Fruit fly (Drosophila melanogaster) whole organism, embryonic: ENCODE data around the gene CG43294.

Experiments
- CG10147 ChIP-seq: fragments of 200-800 bp; sonication (Bioruptor generic); optimal IDR thresholded peaks from 2 replicates; lab custom pipeline; 2019; ENCODE audit warnings: missing biosample characterization, mild to moderate bottlenecking, missing genetic modification characterization, moderate library complexity
- CG10366 ChIP-seq: fragments of 200-800 bp; sonication (Bioruptor generic); IDR thresholded peaks from 2 replicates; pipeline ENCODE4 v1.3.6; 2022; ENCODE audit warnings: missing biosample characterization, missing genetic modification characterization
- CG10543 ChIP-seq: fragments of 200-800 bp; sonication (Bioruptor generic); optimal IDR thresholded peaks from 3 replicates; lab custom pipeline; 2017; ENCODE audit warnings: missing biosample characterization, mild to moderate bottlenecking, missing genetic modification characterization, moderate library complexity
- CG13624 ChIP-seq: fragments of 200-800 bp; sonication (Bioruptor generic); optimal IDR thresholded peaks from 2 replicates; lab custom pipeline; 2016; ENCODE audit warnings: missing biosample characterization, missing genetic modification characterization
- CG15601 ChIP-seq: fragments of 200-800 bp; sonication (Bioruptor generic); optimal IDR thresholded peaks from 3 replicates; lab custom pipeline; 2019; ENCODE audit warnings: missing biosample characterization, mild to moderate bottlenecking, missing genetic modification characterization, moderate library complexity
- CG17802 ChIP-seq: fragments of 200-800 bp; sonication (Bioruptor generic); optimal IDR thresholded peaks from 2 replicates; lab custom pipeline; 2018; ENCODE audit warnings: missing biosample characterization, mild to moderate bottlenecking, missing genetic modification characterization, moderate library complexity
- CG17829 ChIP-seq: fragments of 200-800 bp; optimal IDR thresholded peaks from 2 replicates; lab custom pipeline; 2019; ENCODE audit warnings: missing biosample characterization, mild to moderate bottlenecking, missing genetic modification characterization, moderate library complexity
- CG1792 ChIP-seq: fragments of 200-800 bp; sonication (Bioruptor generic); optimal IDR thresholded peaks from 2 replicates; lab custom pipeline; 2016; ENCODE audit warnings: missing biosample characterization, missing genetic modification characterization
- CG32772 ChIP-seq: fragments of 200-800 bp; sonication (Bioruptor generic); IDR thresholded peaks from 2 replicates; pipeline ENCODE4 v1.3.6; 2022; ENCODE audit warnings: missing biosample characterization, missing genetic modification characterization
- CG34376 ChIP-seq: fragments of 200-800 bp; sonication (Bioruptor generic); optimal IDR thresholded peaks from 2 replicates; lab custom pipeline; 2018; ENCODE audit warnings: missing biosample characterization, mild to moderate bottlenecking, missing genetic modification characterization
- CG4328 ChIP-seq: fragments of 200-800 bp; sonication (Bioruptor generic); optimal IDR thresholded peaks from 3 replicates; lab custom pipeline; 2017; ENCODE audit warnings: missing biosample characterization, missing genetic modification reagents, missing genetic modification characterization
- CG43689 ChIP-seq: fragments of 200-800 bp; sonication (Bioruptor generic); IDR thresholded peaks from 2 replicates; pipeline ENCODE4 v1.3.6; 2022; ENCODE audit warnings: missing biosample characterization, missing genetic modification characterization
- CG4820 ChIP-seq: fragments of 200-800 bp; sonication (Bioruptor generic); optimal IDR thresholded peaks from 3 replicates; lab custom pipeline; 2016; ENCODE audit warnings: missing biosample characterization, missing genetic modification characterization
- Chrac-16 ChIP-seq: fragments of 200-800 bp; sonication (Bioruptor generic); optimal IDR thresholded peaks from 3 replicates; lab custom pipeline; 2016; ENCODE audit warnings: missing biosample characterization, missing genetic modification characterization
- D19B ChIP-seq: fragments of 200-800 bp; sonication (Bioruptor generic); optimal IDR thresholded peaks from 2 replicates; lab custom pipeline; 2017; ENCODE audit warnings: missing biosample characterization, mild to moderate bottlenecking, missing genetic modification characterization
- Dp ChIP-seq: fragments of 200-800 bp; sonication (Bioruptor generic); optimal IDR thresholded peaks from 2 replicates; lab custom pipeline; 2018; ENCODE audit warnings: missing biosample characterization, mild to moderate bottlenecking, missing genetic modification characterization, moderate library complexity
- Hey ChIP-seq: fragments of 200-800 bp; sonication (Bioruptor generic); optimal IDR thresholded peaks from 3 replicates; lab custom pipeline; 2018; ENCODE audit warnings: missing biosample characterization, mild to moderate bottlenecking, missing genetic modification characterization
- Lim3 ChIP-seq: fragments of 200-800 bp; sonication (Bioruptor generic); IDR thresholded peaks from 2 replicates; pipeline ENCODE4 v1.3.6; 2022; ENCODE audit warnings: missing biosample characterization, missing genetic modification characterization
- MESR4 ChIP-seq: fragments of 200-800 bp; sonication (Bioruptor generic); optimal IDR thresholded peaks from 2 replicates; lab custom pipeline; 2018; ENCODE audit warnings: missing biosample characterization, mild to moderate bottlenecking, missing genetic modification characterization, moderate library complexity
- Pdp1 ChIP-seq, 2 experiments: fragments of 200-800 bp; sonication (Bioruptor generic); optimal IDR thresholded peaks; 3 replicates each; lab custom pipeline; 2016; ENCODE audit warnings: missing biosample characterization in 2 of 2, missing genetic modification characterization in 2 of 2, mild to moderate bottlenecking in 1 of 2, moderate library complexity in 1 of 2
- Poxn ChIP-seq: fragments of 200-800 bp; sonication (Bioruptor generic); IDR thresholded peaks from 2 replicates; pipeline ENCODE4 v1.3.6; 2022; ENCODE audit warnings: missing biosample characterization, missing genetic modification characterization
- dysf ChIP-seq: fragments of 200-800 bp; sonication (Bioruptor generic); IDR thresholded peaks from 3 replicates; pipeline ENCODE4 v1.3.6; 2022; ENCODE audit warnings: missing biosample characterization, missing genetic modification characterization
- exex ChIP-seq: fragments of 200-800 bp; sonication (Bioruptor generic); optimal IDR thresholded peaks from 4 replicates; lab custom pipeline; 2018; ENCODE audit warnings: missing biosample characterization, mild to moderate bottlenecking, missing genetic modification characterization, moderate library complexity
- fd3F ChIP-seq: fragments of 200-800 bp; sonication (Bioruptor generic); optimal IDR thresholded peaks from 2 replicates; lab custom pipeline; 2018; ENCODE audit warnings: missing biosample characterization, mild to moderate bottlenecking, missing genetic modification characterization, moderate library complexity
- fru ChIP-seq: fragments of >200 bp; optimal IDR thresholded peaks from 2 replicates; lab custom pipeline; 2017
- gt ChIP-seq: fragments of 200-800 bp; sonication (Bioruptor generic); IDR thresholded peaks from 2 replicates; pipeline ENCODE4 v1.3.6; 2022; ENCODE audit warnings: missing biosample characterization, missing genetic modification characterization
- h ChIP-seq: fragments of >200 bp; optimal IDR thresholded peaks from 2 replicates; lab custom pipeline; 2017
- ham ChIP-seq: fragments of 200-800 bp; sonication (Bioruptor generic); IDR thresholded peaks from 2 replicates; pipeline ENCODE4 v1.3.6; 2022; ENCODE audit warnings: missing biosample characterization, missing genetic modification characterization
- hkb ChIP-seq, 2 experiments: fragments of 200-800 bp in 1 of 2; fragments of >200 bp in 1 of 2; sonication (Bioruptor generic) in 1 of 2; IDR thresholded peaks in 1 of 2; optimal IDR thresholded peaks in 1 of 2; 2 replicates each; pipeline versions ENCODE4 v1.3.6 to Lab custom; 2017 to 2022; ENCODE audit warnings: missing biosample characterization in 1 of 2, missing genetic modification characterization in 1 of 2
- ken ChIP-seq: fragments of 200-800 bp; sonication (Bioruptor generic); IDR thresholded peaks from 3 replicates; pipeline ENCODE4 v1.3.6; 2022; ENCODE audit warnings: missing biosample characterization, missing genetic modification characterization
- lmd ChIP-seq: fragments of 200-800 bp; sonication (Bioruptor generic); IDR thresholded peaks from 2 replicates; pipeline ENCODE4 v1.3.6; 2022; ENCODE audit warnings: missing biosample characterization, missing genetic modification characterization
- peb ChIP-seq: fragments of 200-800 bp; sonication (Bioruptor generic); IDR thresholded peaks from 2 replicates; pipeline ENCODE4 v1.3.6; 2022; ENCODE audit warnings: missing biosample characterization, missing genetic modification characterization
- pho ChIP-seq: fragments of 200-800 bp; sonication (Bioruptor generic); optimal IDR thresholded peaks from 2 replicates; lab custom pipeline; 2016; ENCODE audit warnings: missing biosample characterization, missing genetic modification characterization
- sens ChIP-seq: fragments of 200-800 bp; sonication (Bioruptor generic); peaks from one replicate; lab custom pipeline; 2016; ENCODE audit warnings: missing biosample characterization, missing genetic modification characterization
- sug ChIP-seq: fragments of 200-800 bp; optimal IDR thresholded peaks from 2 replicates; lab custom pipeline; 2019; ENCODE audit warnings: missing biosample characterization, mild to moderate bottlenecking, missing genetic modification characterization, moderate library complexity
- trh ChIP-seq: fragments of 200-800 bp; sonication (Bioruptor generic); optimal IDR thresholded peaks from 2 replicates; lab custom pipeline; 2016; ENCODE audit warnings: missing biosample characterization, missing genetic modification characterization

CG43294 gene

DNA sequence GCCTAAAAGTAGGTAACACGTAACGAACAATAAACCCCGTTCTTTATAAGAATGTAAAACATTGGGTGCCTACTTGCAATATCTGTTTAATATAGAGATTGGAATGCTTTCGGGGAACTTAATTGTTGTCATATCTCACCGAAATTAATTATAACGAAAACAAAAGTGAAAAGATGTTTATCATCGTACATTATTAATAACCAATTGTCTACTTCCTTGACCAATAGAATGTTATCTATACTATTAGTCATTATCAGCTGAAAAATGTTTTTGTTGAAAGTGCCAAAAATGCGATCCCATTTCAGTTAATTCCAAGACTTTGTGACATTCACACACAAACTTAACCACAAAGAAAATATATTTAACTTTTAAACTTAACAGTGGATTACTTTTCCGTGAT, 4.3 kb upstream of the CG43294 start, which contains the start of gene CG7248:
TSS of gene CG7248 (plus strand) at position 301 of the 400 bp plus-strand sequence.
- TF ChIP-seq exex (tag; lab: Kevin White, UChicago) (peak; percentile 70), Lim3 (GFP tag; lab: Robert Waterston, UW) (no peak)

- no peak for TF ChIP-seq MESR4
- TF ChIP-seq CG4820 (GFP tag; lab: Kevin White, UChicago) = no peak
- TF ChIP-seq fd3F (GFP tag; lab: Kevin White, UChicago) = no peak
- TF ChIP-seq CG10543 (GFP tag; lab: Kevin White, UChicago) = peak; percentile 53
- peak in 1 of 2 experiments; percentile 49 for TF ChIP-seq Pdp1 (GFP tag; optimal IDR thresholded peaks at IDR 0.05; lab: Kevin White, UChicago)
- peak; percentile 22 for TF ChIP-seq sug
- TF ChIP-seq lmd = no peak
- TF ChIP-seq CG13624 (GFP tag; lab: Kevin White, UChicago) = no peak
- TF ChIP-seq Poxn (GFP tag; lab: Robert Waterston, UW) = no peak
- TF ChIP-seq peb (GFP tag; lab: Robert Waterston, UW) = no peak
- TF ChIP-seq CG15601 (tag; lab: Kevin White, UChicago) = no peak
- TF ChIP-seq CG34376 (GFP tag; lab: Kevin White, UChicago) = peak; percentile 62
- TF ChIP-seq sens (GFP tag; lab: Kevin White, UChicago) = peak; percentile 21
- no peak for TF ChIP-seq ham (GFP tag; lab: Robert Waterston, UW)
- TF ChIP-seq Dp (GFP tag; lab: Kevin White, UChicago) = no peak
- TF ChIP-seq CG10147 (GFP tag; lab: Kevin White, UChicago) = no peak
- TF ChIP-seq CG4328 (GFP tag; lab: Kevin White, UChicago) = no peak
- 0 out of 3 replicates have a peak, but pooled peaks have one; percentile 25 for TF ChIP-seq dysf (GFP tag; lab: Robert Waterston, UW)
Observed at dm6 chr3L:11966104-11966503, 8.0 kb downstream of the CG43294 start, which contains the start of gene prc. TSS of gene prc (minus strand) at chr3L:11966131.

dm6 chr3L:11972879-11973278, 14.8 kb downstream of the CG43294 start, which contains the start of gene Muc68E:
TSS of gene Muc68E (minus strand) at chr3L:11972979.
- no peak for TF ChIP-seq gt (GFP tag; lab: Robert Waterston, UW)
- no peak for TF ChIP-seq hkb (optimal IDR thresholded peaks at IDR 0.05; lab: Kevin White, UChicago)
- no peak for TF ChIP-seq hkb (GFP tag; IDR thresholded peaks at IDR 0.05; lab: Robert Waterston, UW)
- no peak for TF ChIP-seq pho (GFP tag; lab: Kevin White, UChicago)
- no peak for TF ChIP-seq CG10366 (GFP tag; lab: Robert Waterston, UW)
- TF ChIP-seq CG17829 (tag; lab: Kevin White, UChicago) = no peak
- no peak for TF ChIP-seq CG43689 (GFP tag; lab: Robert Waterston, UW)
- no peak for TF ChIP-seq CG32772 (GFP tag; lab: Robert Waterston, UW)
- no peak for TF ChIP-seq CG1792 (GFP tag; lab: Kevin White, UChicago)
- TF ChIP-seq ken = no peak
- TF ChIP-seq fru = no peak
- TF ChIP-seq h (lab: Kevin White, UChicago) = no peak
- no peak for TF ChIP-seq CG17802 (tag; lab: Kevin White, UChicago)
- no peak for TF ChIP-seq Hey
- TF ChIP-seq Chrac-16 = no peak

DNA sequence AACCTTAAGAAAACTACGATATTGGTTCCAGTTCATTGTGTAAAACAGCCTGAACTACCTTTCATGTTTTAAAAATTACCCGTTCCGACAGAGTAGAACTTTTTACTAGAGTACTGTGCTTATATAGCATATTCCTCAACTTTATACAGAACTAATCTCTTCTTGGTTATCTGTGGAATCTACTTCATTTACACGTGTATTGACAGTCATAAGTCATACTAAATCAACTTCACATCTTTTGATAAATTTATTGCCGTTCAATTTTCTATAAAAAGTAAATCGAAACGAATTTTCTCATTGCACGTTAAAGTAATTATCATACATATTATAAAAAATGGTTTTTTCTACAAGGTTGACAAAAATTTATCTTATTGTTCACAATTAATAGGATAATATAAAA, 15.6 kb downstream of the CG43294 start, which contains the start of gene CG42397:
TSS of gene CG42397 (minus strand) at position 101 of the 400 bp plus-strand sequence.
- TF ChIP-seq D19B (GFP tag; lab: Kevin White, UChicago) (peak; percentile 39), trh (GFP tag; lab: Kevin White, UChicago) (no peak)
